Worm (Caenorhabditis elegans): ENCODE results near the gene W09G12.7.

W09G12.7 gene

ce11 chrIV:1243295-1243694, 14.4 kb downstream of the W09G12.7 start, which contains the start of gene F38A1.15:
F38A1.15 (minus strand) TSS chrIV:1243395.
- TF ChIP-seq F13C5.2 (tag; optimal IDR thresholded peaks at IDR 0.05) (no peak), ceh-13 (GFP tag; optimal IDR thresholded peaks at IDR 0.05) (no peak), pes-1 (GFP tag; IDR thresholded peaks at IDR 0.05) (no peak), ama-1 (optimal IDR thresholded peaks at IDR 0.05) (no peak), tbx-11 (GFP tag; IDR thresholded peaks at IDR 0.05) (no peak), ets-7 (tag; optimal IDR thresholded peaks at IDR 0.05) (no peak), B0310.2 (tag; optimal IDR thresholded peaks at IDR 0.05) (no peak), hnd-1 (tag; optimal IDR thresholded peaks at IDR 0.05) (no peak), ceh-36 (tag; optimal IDR thresholded peaks at IDR 0.05) (no peak), sea-1 (GFP tag; conservative IDR thresholded peaks at IDR 0.05) (no peak), scrt-1 (GFP tag; IDR thresholded peaks at IDR 0.05) (no peak), tbx-37 (GFP tag; conservative IDR thresholded peaks at IDR 0.05) (no peak), flt-1 (GFP tag; IDR thresholded peaks at IDR 0.05) (no peak), hmg-4 (GFP tag; optimal IDR thresholded peaks at IDR 0.05) (no peak), tra-4 (tag; optimal IDR thresholded peaks at IDR 0.05) (no peak), hmbx-1 (tag; optimal IDR thresholded peaks at IDR 0.05) (no peak)

ce11 chrIV:1245244-1245643, 16.4 kb downstream of the W09G12.7 start, which contains the start of gene F38A1.9:
F38A1.9 (minus strand) TSS chrIV:1245344.
- TF ChIP-seq scrt-1 (GFP tag; IDR thresholded peaks at IDR 0.05) = no peak
- TF ChIP-seq hnd-1 (tag; optimal IDR thresholded peaks at IDR 0.05) = no peak
- no peak for TF ChIP-seq flt-1 (GFP tag; IDR thresholded peaks at IDR 0.05)
- TF ChIP-seq hmg-4 (GFP tag; optimal IDR thresholded peaks at IDR 0.05) = no peak
- TF ChIP-seq tbx-37 (GFP tag; conservative IDR thresholded peaks at IDR 0.05) = no peak
- TF ChIP-seq ets-7 (tag; optimal IDR thresholded peaks at IDR 0.05) = no peak
- TF ChIP-seq pes-1 (GFP tag; IDR thresholded peaks at IDR 0.05) = no peak
- no peak for TF ChIP-seq tra-4 (tag; optimal IDR thresholded peaks at IDR 0.05)

ce11 chrIV:1246762-1247436, 18.0 kb downstream of the W09G12.7 start, which contains the start of the genes clec-165 and F38A1.11:
clec-165 (minus strand) TSS chrIV:1246886.
F38A1.11 (plus strand) TSS chrIV:1247386.
- TF ChIP-seq flt-1 (GFP tag; IDR thresholded peaks at IDR 0.05) (no peak), ama-1 (optimal IDR thresholded peaks at IDR 0.05) (no peak), scrt-1 (GFP tag; IDR thresholded peaks at IDR 0.05) (no peak), ceh-13 (GFP tag; optimal IDR thresholded peaks at IDR 0.05) (no peak), ceh-36 (tag; optimal IDR thresholded peaks at IDR 0.05) (no peak), aly-1 (tag; optimal IDR thresholded peaks at IDR 0.05) (no peak), tbx-37 (GFP tag; conservative IDR thresholded peaks at IDR 0.05) (no peak), tra-4 (tag; optimal IDR thresholded peaks at IDR 0.05) (no peak), tbx-11 (GFP tag; IDR thresholded peaks at IDR 0.05) (no peak), sea-1 (GFP tag; conservative IDR thresholded peaks at IDR 0.05) (no peak), hmg-4 (GFP tag; optimal IDR thresholded peaks at IDR 0.05) (no peak), F13C5.2 (tag; optimal IDR thresholded peaks at IDR 0.05) (no peak), hnd-1 (tag; optimal IDR thresholded peaks at IDR 0.05) (no peak), ets-7 (tag; optimal IDR thresholded peaks at IDR 0.05) (no peak), pes-1 (GFP tag; IDR thresholded peaks at IDR 0.05) (no peak), hmbx-1 (tag; optimal IDR thresholded peaks at IDR 0.05) (no peak), B0310.2 (tag; optimal IDR thresholded peaks at IDR 0.05) (no peak)

- TF ChIP-seq tra-4 (tag; optimal IDR thresholded peaks at IDR 0.05) (no peak), B0310.2 (tag; optimal IDR thresholded peaks at IDR 0.05) (no peak), scrt-1 (GFP tag; IDR thresholded peaks at IDR 0.05) (no peak), ama-1 (optimal IDR thresholded peaks at IDR 0.05) (no peak), F13C5.2 (tag; optimal IDR thresholded peaks at IDR 0.05) (no peak), flt-1 (GFP tag; IDR thresholded peaks at IDR 0.05) (no peak), ceh-36 (tag; optimal IDR thresholded peaks at IDR 0.05) (no peak), hnd-1 (tag; optimal IDR thresholded peaks at IDR 0.05) (no peak), aly-1 (tag; optimal IDR thresholded peaks at IDR 0.05) (no peak), tbx-37 (GFP tag; conservative IDR thresholded peaks at IDR 0.05) (no peak), tbx-11 (GFP tag; IDR thresholded peaks at IDR 0.05) (no peak), ets-7 (tag; optimal IDR thresholded peaks at IDR 0.05) (no peak), hmbx-1 (tag; optimal IDR thresholded peaks at IDR 0.05) (no peak), pes-1 (GFP tag; IDR thresholded peaks at IDR 0.05) (no peak), ceh-13 (GFP tag; optimal IDR thresholded peaks at IDR 0.05) (no peak), sea-1 (GFP tag; conservative IDR thresholded peaks at IDR 0.05) (no peak), hmg-4 (GFP tag; optimal IDR thresholded peaks at IDR 0.05) (no peak)
Measured at ce11 chrIV:1251242-1251911, 22.5 kb downstream of the W09G12.7 start, which contains the start of the genes clec-166 and F38A1.6. clec-166 (minus strand) TSS chrIV:1251342. F38A1.6 (plus strand) TSS chrIV:1251861.

ce11 chrIV:1255632-1256031, 26.8 kb downstream of the W09G12.7 start, which contains the start of gene clec-167:
clec-167 (minus strand) TSS chrIV:1255732.
- TF ChIP-seq ceh-13 (GFP tag; optimal IDR thresholded peaks at IDR 0.05) (no peak), hnd-1 (tag; optimal IDR thresholded peaks at IDR 0.05) (no peak), sea-1 (GFP tag; conservative IDR thresholded peaks at IDR 0.05) (no peak), tbx-37 (GFP tag; conservative IDR thresholded peaks at IDR 0.05) (no peak), ets-7 (tag; optimal IDR thresholded peaks at IDR 0.05) (no peak), scrt-1 (GFP tag; IDR thresholded peaks at IDR 0.05) (no peak), F13C5.2 (tag; optimal IDR thresholded peaks at IDR 0.05) (no peak), pes-1 (GFP tag; IDR thresholded peaks at IDR 0.05) (no peak), hmbx-1 (tag; optimal IDR thresholded peaks at IDR 0.05) (no peak), ceh-36 (tag; optimal IDR thresholded peaks at IDR 0.05) (no peak)

- TF ChIP-seq hnd-1 (tag; optimal IDR thresholded peaks at IDR 0.05) (no peak), F13C5.2 (tag; optimal IDR thresholded peaks at IDR 0.05) (no peak), hmg-4 (GFP tag; optimal IDR thresholded peaks at IDR 0.05) (no peak), ceh-36 (tag; optimal IDR thresholded peaks at IDR 0.05) (no peak), B0310.2 (tag; optimal IDR thresholded peaks at IDR 0.05) (no peak), sea-1 (GFP tag; conservative IDR thresholded peaks at IDR 0.05) (no peak), ets-7 (tag; optimal IDR thresholded peaks at IDR 0.05) (no peak), tra-4 (tag; optimal IDR thresholded peaks at IDR 0.05) (no peak)
Measured at ce11 chrIV:1256723-1257122, 27.8 kb downstream of the W09G12.7 start, which contains the start of gene clec-168. clec-168 (plus strand) TSS chrIV:1256969.
